Fruit fly (Drosophila melanogaster) Kc167 (cell line): ENCODE data around the gene Sfp84E.

Experiments used
- Sin3A ChIP-seq: fragments of >200 bp; optimal IDR thresholded peaks from 2 replicates; lab custom pipeline; 2018; ENCODE audit warnings: missing external identifiers
- psq ChIP-seq: fragments of >200 bp; optimal IDR thresholded peaks from 2 replicates; lab custom pipeline; 2017; ENCODE audit warnings: missing external identifiers

DNA sequence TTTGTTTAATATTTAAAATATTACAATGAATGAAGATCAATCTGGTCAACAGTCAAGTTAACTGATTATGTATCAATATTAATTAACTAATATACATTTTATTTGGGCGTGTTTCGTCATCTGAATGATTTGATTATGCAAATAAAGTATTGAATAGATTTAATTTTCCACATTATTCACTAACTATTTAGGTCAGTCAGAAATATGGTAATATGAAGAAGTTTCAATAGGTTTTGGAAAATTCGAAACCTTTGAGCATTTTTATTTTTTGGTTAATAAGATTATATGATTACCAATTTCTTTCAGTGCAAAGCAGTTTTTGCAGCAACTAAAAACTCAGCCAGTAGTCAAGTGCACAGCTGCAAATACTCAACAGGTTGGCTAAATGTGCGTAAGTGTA, 12.0 kb upstream of the Sfp84E start:
- TF ChIP-seq psq (lab: Kevin White, UChicago): no peak
- TF ChIP-seq Sin3A (lab: Kevin White, UChicago): no peak
